Worm (Caenorhabditis elegans): Measurements from ENCODE around the gene wrt-7.

DNA sequence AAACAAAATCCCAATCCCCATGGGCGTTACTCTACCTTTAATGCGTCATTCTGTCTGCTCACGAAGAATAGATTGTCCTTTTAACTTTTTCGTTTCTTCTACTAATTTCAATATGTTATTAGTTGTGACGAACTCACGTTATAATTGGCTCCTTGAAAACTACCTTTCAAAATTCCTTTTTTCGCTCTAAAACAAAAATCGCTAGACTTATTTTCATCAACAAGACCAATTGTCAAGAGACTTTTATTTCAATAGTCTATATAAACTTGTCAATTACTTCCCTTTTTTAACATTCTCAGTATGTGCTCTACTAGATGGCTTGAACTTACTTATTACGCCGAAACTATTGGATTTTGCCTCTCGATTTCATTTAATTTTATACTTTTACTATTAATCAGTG lies 47.4 kb upstream of the wrt-7 start, which contains the start of gene str-102:
- TF ChIP-seq nhr-2 (tag; optimal IDR thresholded peaks at IDR 0.05) (no peak), nhr-12 (tag; optimal IDR thresholded peaks at IDR 0.05) (no peak), snpc-4 (tag; optimal IDR thresholded peaks at IDR 0.05) (no peak), ceh-43 (GFP tag; optimal IDR thresholded peaks at IDR 0.05) (no peak), ztf-11 (tag; optimal IDR thresholded peaks at IDR 0.05) (no peak), nhr-237 (tag; optimal IDR thresholded peaks at IDR 0.05) (no peak)

All from whole organism, mixed stage, embryonic.